Fruit fly (Drosophila melanogaster): Measurements from ENCODE around the gene CG4213.

CG4213 gene

DNA sequence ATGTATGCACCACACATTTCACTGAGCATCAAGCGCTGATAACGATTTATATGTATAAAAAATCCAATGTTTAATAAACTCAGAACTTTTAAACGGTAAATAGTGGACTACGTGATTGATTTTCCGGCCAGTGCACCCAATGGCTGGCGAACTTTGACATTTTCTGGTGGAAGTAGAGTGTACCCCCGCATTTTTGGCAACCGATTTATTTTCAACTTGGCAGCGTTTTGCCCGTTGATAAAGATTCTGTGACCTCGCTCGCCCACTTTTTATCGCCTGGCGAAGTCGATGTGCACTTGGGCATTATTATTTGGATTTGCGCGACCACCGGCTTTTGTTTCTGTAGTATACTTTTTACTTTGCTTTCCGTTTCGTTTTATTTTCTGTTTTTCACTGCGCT lies 11.9 kb upstream of the CG4213 start:
- TF ChIP-seq Dll (optimal IDR thresholded peaks at IDR 0.05) (no peak), usp (GFP tag; optimal IDR thresholded peaks at IDR 0.05) (no peak), psq (optimal IDR thresholded peaks at IDR 0.05) (no peak), CG8478 (optimal IDR thresholded peaks at IDR 0.05) (no peak), pan (optimal IDR thresholded peaks at IDR 0.05) (no peak), EcR (GFP tag; optimal IDR thresholded peaks at IDR 0.05) (no peak)

DNA sequence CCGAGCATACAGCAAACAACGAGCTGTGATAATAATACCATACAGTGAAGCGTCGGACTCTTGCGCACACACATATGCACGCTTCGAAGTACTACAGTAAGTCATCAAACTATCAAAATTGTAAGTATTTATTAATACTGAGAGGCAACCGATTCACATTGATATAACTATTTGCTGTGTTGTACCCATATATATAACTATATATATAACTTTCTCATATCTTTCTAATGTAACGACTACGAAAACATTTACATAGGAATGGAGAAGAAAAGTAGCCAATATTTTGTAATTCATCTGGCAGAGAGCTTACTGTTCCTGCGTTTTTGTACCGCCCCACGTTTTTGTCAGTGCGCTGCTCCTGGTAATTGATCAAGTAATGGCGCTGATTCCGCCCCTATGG lies 10.9 kb upstream of the CG4213 start:
- TF ChIP-seq EcR (GFP tag; optimal IDR thresholded peaks at IDR 0.05) (no peak), psq (optimal IDR thresholded peaks at IDR 0.05) (no peak), Dll (optimal IDR thresholded peaks at IDR 0.05) (no peak), usp (GFP tag; optimal IDR thresholded peaks at IDR 0.05) (no peak)

DNA sequence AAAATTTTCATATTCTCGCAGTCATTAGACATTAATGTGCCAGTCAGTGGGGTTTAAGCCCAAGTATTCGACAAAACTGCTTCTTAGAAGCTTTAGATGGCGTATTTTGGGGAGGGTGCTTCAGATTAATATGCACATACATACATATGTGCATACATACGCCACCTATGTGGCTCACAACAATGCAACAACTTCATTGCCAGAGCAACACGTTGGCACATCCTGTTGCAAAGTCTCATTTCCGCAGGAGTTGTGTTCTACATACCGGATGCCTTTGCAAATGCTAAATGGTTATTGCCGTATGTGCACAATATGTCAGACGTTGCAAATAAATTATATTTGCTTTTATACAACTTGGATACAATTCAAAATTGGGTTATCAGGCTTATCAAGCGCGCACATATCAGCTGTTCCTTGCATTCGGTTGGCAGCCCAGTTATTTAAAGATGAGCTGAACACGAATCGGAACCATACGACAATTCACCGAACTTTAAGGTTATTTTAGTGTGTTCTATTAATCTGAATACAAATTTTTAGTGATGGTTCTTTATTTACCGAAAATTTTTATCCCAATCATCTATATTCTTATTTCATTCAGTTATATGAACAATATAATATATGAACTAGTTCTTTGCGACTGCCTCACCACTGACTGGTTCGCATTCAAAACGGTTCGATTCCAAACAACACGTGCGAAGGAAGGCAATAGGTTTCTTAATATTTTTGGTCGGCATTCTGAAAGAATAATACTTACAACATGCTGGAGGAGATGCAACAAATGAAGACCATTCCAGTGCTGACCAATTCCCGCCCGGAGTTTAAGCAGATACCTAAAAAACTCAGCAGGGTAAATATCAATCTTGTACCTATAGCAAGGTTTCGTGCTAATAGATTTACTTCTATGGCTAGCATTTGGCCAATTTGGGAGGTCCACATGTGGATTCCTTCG lies 1.9 kb upstream of the CG4213 start, which contains the start of gene Polr1B:
Polr1B (plus strand) TSS at position 659 of the 949 bp plus-strand sequence.
- TF ChIP-seq Dll (optimal IDR thresholded peaks at IDR 0.05) (no peak), EcR (GFP tag; optimal IDR thresholded peaks at IDR 0.05) (no peak), pan (optimal IDR thresholded peaks at IDR 0.05) (no peak), CG8478 (optimal IDR thresholded peaks at IDR 0.05) (no peak), psq (optimal IDR thresholded peaks at IDR 0.05) (no peak), usp (GFP tag; optimal IDR thresholded peaks at IDR 0.05) (no peak)

DNA sequence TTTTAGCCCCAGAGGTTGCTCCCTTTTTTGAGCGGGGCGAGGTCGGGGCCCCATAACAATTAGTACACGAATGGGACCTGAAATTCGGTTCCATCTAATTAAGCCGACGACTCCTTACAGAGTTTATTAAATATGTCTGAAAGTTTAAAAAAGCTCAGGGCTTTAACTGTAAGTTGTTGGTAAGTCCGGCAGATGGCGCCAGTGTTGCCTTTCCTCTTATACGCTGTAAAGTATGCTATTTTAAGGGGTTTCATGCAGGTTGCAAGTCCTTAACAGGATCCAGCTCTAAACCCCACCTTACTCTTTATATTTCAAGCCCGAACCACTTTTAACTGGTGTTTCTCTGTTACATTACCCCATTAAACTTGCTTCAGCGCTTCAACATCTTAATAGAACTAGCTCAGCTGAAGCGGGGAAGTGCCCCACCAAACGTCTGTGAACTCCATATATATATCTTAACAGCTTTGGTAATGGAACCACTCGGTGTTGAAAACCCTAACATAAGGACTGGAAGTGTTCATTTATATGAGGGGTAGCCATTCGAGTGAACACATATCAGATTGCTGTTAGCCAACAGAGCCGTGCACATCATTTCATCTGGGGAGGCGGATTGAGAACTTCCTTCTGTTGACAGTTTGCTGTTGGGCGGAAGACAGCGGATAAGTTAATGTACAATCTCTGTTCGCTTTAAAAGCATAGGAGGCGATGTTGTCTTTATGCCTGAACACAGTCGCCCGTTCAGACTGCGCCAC lies 6.5 kb downstream of the CG4213 start:
- TF ChIP-seq CG8478 (optimal IDR thresholded peaks at IDR 0.05) (no peak), psq (optimal IDR thresholded peaks at IDR 0.05) (no peak), pan (optimal IDR thresholded peaks at IDR 0.05) (no peak), usp (GFP tag; optimal IDR thresholded peaks at IDR 0.05) (no peak), EcR (GFP tag; optimal IDR thresholded peaks at IDR 0.05) (no peak), Dll (optimal IDR thresholded peaks at IDR 0.05) (no peak)

DNA sequence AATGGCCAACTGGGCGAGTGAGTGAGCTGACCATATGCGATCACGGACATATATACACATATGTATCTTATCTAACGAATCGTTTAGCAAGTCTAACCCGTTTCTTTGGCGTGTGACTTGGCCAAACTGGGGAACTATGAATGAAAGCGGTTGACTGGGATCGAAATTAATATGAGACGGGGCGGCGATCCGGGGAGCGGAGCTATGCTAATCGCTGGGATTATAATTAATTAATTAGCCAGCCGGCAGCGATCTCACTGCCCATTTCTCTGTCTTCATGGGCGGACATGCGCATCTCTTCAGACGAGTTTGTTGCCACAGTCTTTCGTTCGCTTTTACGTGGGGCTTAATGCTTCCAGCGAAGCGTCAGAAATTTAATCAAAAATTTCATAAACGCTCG lies 9.5 kb downstream of the CG4213 start:
- no peak for TF ChIP-seq CG8478 (optimal IDR thresholded peaks at IDR 0.05)

DNA sequence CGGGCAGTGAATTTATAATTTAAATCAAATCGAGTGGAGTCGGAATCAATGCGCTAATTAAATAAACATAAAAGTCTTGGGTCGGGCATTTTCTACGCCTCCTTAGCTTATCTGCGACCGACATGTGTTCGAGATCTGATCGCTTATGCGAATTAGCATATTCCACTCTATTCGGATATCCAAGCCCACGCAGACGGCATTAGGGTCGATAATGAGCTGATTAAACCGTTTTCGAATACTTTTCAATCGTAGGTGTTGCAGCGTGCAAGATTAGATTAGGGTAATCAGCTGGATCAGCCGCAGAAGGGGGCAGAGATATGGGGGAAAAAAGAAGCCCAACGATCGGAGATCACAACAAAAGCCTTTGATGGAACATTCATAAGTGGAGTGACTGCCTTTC lies 11.5 kb downstream of the CG4213 start:
- TF ChIP-seq EcR (GFP tag; optimal IDR thresholded peaks at IDR 0.05), result no peak
- TF ChIP-seq CG8478 (optimal IDR thresholded peaks at IDR 0.05), result no peak
- TF ChIP-seq pan (optimal IDR thresholded peaks at IDR 0.05), result no peak
- no peak for TF ChIP-seq usp (GFP tag; optimal IDR thresholded peaks at IDR 0.05)
- TF ChIP-seq psq (optimal IDR thresholded peaks at IDR 0.05), result no peak
- TF ChIP-seq Dll (optimal IDR thresholded peaks at IDR 0.05), result no peak

DNA sequence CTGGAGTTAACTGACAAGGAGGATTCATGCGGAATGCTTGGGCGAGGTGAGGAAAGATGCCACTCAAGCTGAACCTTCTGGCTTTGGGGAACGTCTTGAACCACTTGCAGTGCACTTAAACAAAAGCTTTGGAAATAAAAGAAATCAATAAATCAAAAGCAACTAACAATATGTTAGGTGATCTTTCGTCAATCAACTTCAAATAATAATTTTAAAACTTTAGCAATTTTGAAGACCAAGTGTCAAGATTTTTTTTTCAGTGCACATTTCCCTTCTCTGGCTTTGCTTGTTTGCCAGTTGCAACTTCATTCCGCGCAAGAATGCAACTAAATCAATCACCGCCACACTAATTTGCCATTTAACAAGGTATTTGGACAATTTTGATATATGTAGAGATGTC lies 19.2 kb downstream of the CG4213 start:
- TF ChIP-seq pan (optimal IDR thresholded peaks at IDR 0.05) (no peak), usp (GFP tag; optimal IDR thresholded peaks at IDR 0.05) (no peak), Dll (optimal IDR thresholded peaks at IDR 0.05) (no peak), CG8478 (optimal IDR thresholded peaks at IDR 0.05) (no peak), psq (optimal IDR thresholded peaks at IDR 0.05) (no peak), EcR (GFP tag; optimal IDR thresholded peaks at IDR 0.05) (no peak)

DNA sequence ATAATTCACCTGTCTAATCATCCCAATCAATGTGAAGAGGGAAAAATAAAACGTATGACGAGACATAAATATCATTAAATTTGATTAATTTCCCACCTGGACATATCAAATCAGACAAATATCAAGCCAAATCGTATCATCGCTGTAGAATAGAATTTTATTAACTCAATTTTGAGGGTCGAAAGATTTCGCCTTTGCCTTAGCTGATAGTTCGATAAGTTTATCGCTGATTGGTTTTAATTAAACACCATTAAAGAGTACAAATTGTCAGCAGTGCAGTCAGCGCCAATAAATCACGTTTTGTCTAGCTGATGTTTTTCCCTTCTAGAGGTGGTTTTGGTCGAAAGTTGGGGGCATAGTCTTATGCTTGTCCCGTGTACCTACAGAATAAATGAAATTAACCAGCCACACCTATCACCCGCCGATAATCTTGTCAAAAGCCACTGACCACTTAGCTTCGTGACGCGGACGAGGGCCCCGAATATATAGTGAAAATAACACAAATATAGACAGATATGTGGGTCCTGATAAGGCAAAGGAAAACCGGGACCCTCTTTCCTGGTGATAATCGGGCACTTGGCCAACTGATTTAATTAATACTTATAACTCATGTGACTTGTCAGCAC lies 23.1 kb downstream of the CG4213 start:
- no peak for TF ChIP-seq usp (GFP tag; optimal IDR thresholded peaks at IDR 0.05)
- TF ChIP-seq CG8478 (optimal IDR thresholded peaks at IDR 0.05), result no peak

DNA sequence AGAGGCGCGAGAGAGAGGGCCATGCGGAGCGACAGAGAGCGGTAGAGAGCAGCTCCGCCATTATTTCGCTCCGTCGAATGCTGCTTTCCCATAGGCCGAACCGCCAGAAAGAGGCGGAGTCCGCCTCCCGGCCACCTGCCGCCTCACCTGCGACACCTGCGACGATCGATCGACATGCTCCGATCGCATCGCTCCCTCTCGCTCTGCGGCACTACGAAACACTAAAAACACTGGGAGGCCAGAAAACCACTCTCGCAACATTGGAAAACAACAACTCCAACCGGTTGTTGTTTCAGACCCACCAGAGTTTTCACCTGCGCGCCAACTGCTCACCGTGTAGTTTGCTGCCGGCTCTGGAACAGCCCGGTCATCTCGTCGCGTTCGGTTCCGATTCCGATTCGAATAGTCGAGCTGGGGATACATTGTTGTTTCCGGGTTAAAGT lies 24.2 kb downstream of the CG4213 start, which contains the start of gene al:
al (plus strand) TSS at position 333 of the 443 bp plus-strand sequence.
- TF ChIP-seq Dll (optimal IDR thresholded peaks at IDR 0.05) (no peak), usp (GFP tag; optimal IDR thresholded peaks at IDR 0.05) (no peak), EcR (GFP tag; optimal IDR thresholded peaks at IDR 0.05) (no peak), pan (optimal IDR thresholded peaks at IDR 0.05) (no peak), CG8478 (optimal IDR thresholded peaks at IDR 0.05) (no peak), psq (optimal IDR thresholded peaks at IDR 0.05) (no peak)

DNA sequence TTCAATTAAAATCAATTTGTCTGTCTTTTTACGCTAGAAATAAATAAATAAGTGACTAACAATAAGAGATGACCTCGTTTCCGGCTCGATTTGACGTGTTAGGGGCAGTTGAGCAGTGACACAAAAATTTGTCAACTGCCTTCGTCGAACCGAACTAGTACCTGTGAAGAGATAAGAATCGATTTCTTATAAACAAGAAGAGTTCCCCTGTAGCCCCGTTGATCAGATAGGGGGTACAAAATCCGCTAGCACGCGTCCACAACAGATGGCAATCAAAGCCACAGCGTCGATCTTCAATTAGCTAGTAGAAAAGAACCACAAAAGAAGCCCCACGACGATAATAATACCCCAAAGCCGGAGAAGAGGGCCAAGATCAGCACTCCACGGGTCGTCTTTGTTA lies 30.3 kb downstream of the CG4213 start:
- TF ChIP-seq psq (optimal IDR thresholded peaks at IDR 0.05) (no peak), usp (GFP tag; optimal IDR thresholded peaks at IDR 0.05) (no peak), EcR (GFP tag; optimal IDR thresholded peaks at IDR 0.05) (no peak), pan (optimal IDR thresholded peaks at IDR 0.05) (no peak), CG8478 (optimal IDR thresholded peaks at IDR 0.05) (no peak), Dll (optimal IDR thresholded peaks at IDR 0.05) (no peak)

DNA sequence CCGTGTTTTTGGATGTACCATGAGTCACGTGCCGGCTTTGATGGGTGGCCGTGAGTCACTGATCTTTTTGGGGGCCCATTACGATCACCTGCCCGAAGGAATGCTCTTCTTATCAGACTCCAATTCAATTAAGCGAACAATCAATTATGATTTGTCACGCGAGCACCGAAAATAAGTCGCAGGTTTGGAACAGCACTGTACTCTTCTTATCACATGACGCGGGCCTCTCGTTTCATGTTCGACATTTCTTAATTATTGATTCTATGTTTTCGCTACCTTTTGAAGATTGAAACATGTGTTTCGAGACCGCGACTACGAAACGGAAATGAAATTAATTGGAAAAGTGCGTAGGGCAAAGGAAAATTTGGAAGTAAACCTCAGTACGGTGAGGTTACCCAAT lies 32.2 kb downstream of the CG4213 start:
- TF ChIP-seq CG8478 (optimal IDR thresholded peaks at IDR 0.05), result no peak
- no peak for TF ChIP-seq EcR (GFP tag; optimal IDR thresholded peaks at IDR 0.05)
- TF ChIP-seq usp (GFP tag; optimal IDR thresholded peaks at IDR 0.05), result no peak
- no peak for TF ChIP-seq psq (optimal IDR thresholded peaks at IDR 0.05)
- TF ChIP-seq Dll (optimal IDR thresholded peaks at IDR 0.05), result no peak
